Fruit fly (Drosophila melanogaster) whole organism, embryonic: Measurements from ENCODE around the gene Gr9a.

Source experiments
- Ada2b ChIP-seq: fragments of 200-800 bp; sonication (Bioruptor generic); IDR thresholded peaks from 2 replicates; pipeline ENCODE4 v1.3.6; 2022; ENCODE audit warnings: missing biosample characterization, missing genetic modification characterization
- CG10366 ChIP-seq: fragments of 200-800 bp; sonication (Bioruptor generic); IDR thresholded peaks from 2 replicates; pipeline ENCODE4 v1.3.6; 2022; ENCODE audit warnings: missing biosample characterization, missing genetic modification characterization
- CG10462 ChIP-seq: fragments of 200-800 bp; sonication (Bioruptor generic); optimal IDR thresholded peaks from 2 replicates; lab custom pipeline; 2016; ENCODE audit warnings: missing biosample characterization, missing genetic modification characterization
- CG11093 ChIP-seq: fragments of 200-800 bp; sonication (Bioruptor generic); IDR thresholded peaks from 3 replicates; pipeline ENCODE4 v1.3.6; 2022; ENCODE audit warnings: missing biosample characterization, missing genetic modification characterization
- CG12744 ChIP-seq: fragments of 200-800 bp; sonication (Bioruptor generic); optimal IDR thresholded peaks from 2 replicates; lab custom pipeline; 2016; ENCODE audit warnings: missing biosample characterization, missing genetic modification characterization
- CG15696 ChIP-seq: fragments of 200-800 bp; sonication (Bioruptor generic); optimal IDR thresholded peaks from 2 replicates; lab custom pipeline; 2019; ENCODE audit warnings: missing biosample characterization, mild to moderate bottlenecking, missing genetic modification characterization, moderate library complexity
- CG17361 ChIP-seq: fragments of 200-800 bp; sonication (Bioruptor generic); IDR thresholded peaks from 3 replicates; pipeline ENCODE4 v1.3.6; 2022; ENCODE audit warnings: missing biosample characterization, missing genetic modification characterization
- CG17612 ChIP-seq: fragments of 200-800 bp; sonication (Bioruptor generic); IDR thresholded peaks from 2 replicates; pipeline ENCODE4 v1.3.6; 2022; ENCODE audit warnings: missing biosample characterization, missing genetic modification characterization
- CG18262 ChIP-seq: fragments of 200-800 bp; optimal IDR thresholded peaks from 3 replicates; lab custom pipeline; 2019; ENCODE audit warnings: missing biosample characterization, mild to moderate bottlenecking, missing genetic modification characterization, moderate library complexity
- CG18599 ChIP-seq: fragments of 200-800 bp; sonication (Bioruptor generic); optimal IDR thresholded peaks from 3 replicates; lab custom pipeline; 2017; ENCODE audit warnings: missing biosample characterization, missing genetic modification characterization, mild to moderate bottlenecking, moderate library complexity, missing genetic modification reagents
- CG18764 ChIP-seq: fragments of 200-800 bp; sonication (Bioruptor generic); optimal IDR thresholded peaks from 3 replicates; lab custom pipeline; 2016; ENCODE audit warnings: missing biosample characterization, missing genetic modification characterization
- CG3847 ChIP-seq: fragments of 200-800 bp; sonication (Bioruptor generic); IDR thresholded peaks from 2 replicates; pipeline ENCODE4 v1.3.6; 2022; ENCODE audit warnings: missing biosample characterization, missing genetic modification characterization
- CG3995 ChIP-seq: fragments of 200-800 bp; sonication (Bioruptor generic); optimal IDR thresholded peaks from 3 replicates; lab custom pipeline; 2016; ENCODE audit warnings: missing biosample characterization, missing genetic modification characterization
- CG4360 ChIP-seq: fragments of 200-800 bp; sonication (Bioruptor generic); IDR thresholded peaks from 2 replicates; pipeline ENCODE4 v1.3.6; 2022; ENCODE audit warnings: missing biosample characterization, missing genetic modification characterization
- CG8924 ChIP-seq: fragments of 200-800 bp; optimal IDR thresholded peaks from 3 replicates; lab custom pipeline; 2019; ENCODE audit warnings: missing biosample characterization, mild to moderate bottlenecking, missing genetic modification characterization, moderate library complexity
- Dek ChIP-seq: fragments of 200-800 bp; sonication (Bioruptor generic); optimal IDR thresholded peaks from 3 replicates; lab custom pipeline; 2019; ENCODE audit warnings: missing biosample characterization, mild to moderate bottlenecking, missing genetic modification characterization, moderate library complexity
- Drgx ChIP-seq: fragments of 200-800 bp; sonication (Bioruptor generic); IDR thresholded peaks from 2 replicates; pipeline ENCODE4 v1.3.6; 2022; ENCODE audit warnings: missing biosample characterization, missing genetic modification characterization
- ERR ChIP-seq: fragments of 200-800 bp; sonication (Bioruptor generic); optimal IDR thresholded peaks from 2 replicates; lab custom pipeline; 2016; ENCODE audit warnings: missing biosample characterization, missing genetic modification characterization
- Fer1 ChIP-seq: fragments of 200-800 bp; sonication (Bioruptor generic); optimal IDR thresholded peaks from 2 replicates; lab custom pipeline; 2017; ENCODE audit warnings: missing biosample characterization, mild to moderate bottlenecking, missing genetic modification characterization
- Fer3 ChIP-seq: fragments of 200-800 bp; sonication (Bioruptor generic); optimal IDR thresholded peaks from 2 replicates; lab custom pipeline; 2018; ENCODE audit warnings: missing biosample characterization, mild to moderate bottlenecking, missing genetic modification characterization, moderate library complexity
- GATAe ChIP-seq: fragments of 200-800 bp; sonication (Bioruptor generic); conservative IDR thresholded peaks from 2 replicates; pipeline ENCODE4 v1.3.6; 2022; ENCODE audit warnings: missing biosample characterization, missing genetic modification characterization
- H15 ChIP-seq: fragments of 200-800 bp; sonication (Bioruptor generic); IDR thresholded peaks from 3 replicates; pipeline ENCODE4 v1.3.6; 2022; ENCODE audit warnings: missing biosample characterization, missing genetic modification characterization
- HLH54F ChIP-seq: fragments of 200-800 bp; sonication (Bioruptor generic); optimal IDR thresholded peaks from 3 replicates; lab custom pipeline; 2016; ENCODE audit warnings: missing biosample characterization, missing genetic modification characterization
- HLHmδ ChIP-seq: fragments of 200-800 bp; sonication (Bioruptor generic); optimal IDR thresholded peaks from 2 replicates; lab custom pipeline; 2018; ENCODE audit warnings: missing biosample characterization, mild to moderate bottlenecking, missing genetic modification characterization, moderate library complexity
- Lpt ChIP-seq: fragments of >200 bp; optimal IDR thresholded peaks from 2 replicates; lab custom pipeline; 2018; ENCODE audit warnings: missing biosample characterization, missing genetic modification characterization
- Mes4 ChIP-seq: fragments of 200-800 bp; sonication (Bioruptor generic); optimal IDR thresholded peaks from 2 replicates; lab custom pipeline; 2016; ENCODE audit warnings: missing biosample characterization, missing genetic modification characterization
- NC2β ChIP-seq: fragments of 200-800 bp; sonication (Bioruptor generic); optimal IDR thresholded peaks from 2 replicates; lab custom pipeline; 2016; ENCODE audit warnings: missing biosample characterization, missing genetic modification characterization
- NFAT ChIP-seq: fragments of 200-800 bp; sonication (Bioruptor generic); IDR thresholded peaks from 2 replicates; pipeline ENCODE4 v1.3.6; 2022; ENCODE audit warnings: missing biosample characterization, missing genetic modification characterization
- NfI ChIP-seq: fragments of 200-800 bp; sonication (Bioruptor generic); optimal IDR thresholded peaks from 3 replicates; lab custom pipeline; 2018; ENCODE audit warnings: missing biosample characterization, mild to moderate bottlenecking, missing genetic modification characterization, moderate library complexity
- Six4 ChIP-seq: fragments of 200-800 bp; sonication (Bioruptor generic); optimal IDR thresholded peaks from 2 replicates; lab custom pipeline; 2016; ENCODE audit warnings: missing biosample characterization, missing genetic modification characterization
- Sry-δ ChIP-seq: fragments of 200-800 bp; sonication (Bioruptor generic); optimal IDR thresholded peaks from 2 replicates; lab custom pipeline; 2016; ENCODE audit warnings: missing biosample characterization, missing genetic modification characterization
- Stat92E ChIP-seq, 3 experiments: fragments of >200 bp in 2 of 3; fragments of 200-800 bp in 1 of 3; sonication (Bioruptor generic) in 1 of 3; optimal IDR thresholded peaks; 2 replicates each; lab custom pipeline; 2017 to 2019; ENCODE audit warnings: missing biosample characterization in 3 of 3, missing genetic modification characterization in 3 of 3, mild to moderate bottlenecking in 1 of 3, moderate library complexity in 1 of 3
- bcd ChIP-seq: fragments of 200-800 bp; sonication (Bioruptor generic); optimal IDR thresholded peaks from 2 replicates; lab custom pipeline; 2017; ENCODE audit warnings: missing biosample characterization, mild to moderate bottlenecking, missing genetic modification characterization
- bsh ChIP-seq, 2 experiments: fragments of 200-800 bp; sonication (Bioruptor generic); optimal IDR thresholded peaks; 2 replicates each; lab custom pipeline; 2017 to 2018; ENCODE audit warnings: mild to moderate bottlenecking in 2 of 2, missing biosample characterization in 2 of 2, missing genetic modification characterization in 2 of 2, moderate library complexity in 1 of 2
- chinmo ChIP-seq: fragments of 200-800 bp; sonication (Bioruptor generic); IDR thresholded peaks from 4 replicates; pipeline ENCODE4 v1.3.6; 2022; ENCODE audit warnings: missing biosample characterization, missing genetic modification characterization; ENCODE audit not compliant: partially characterized antibody
- crol ChIP-seq: fragments of 200-800 bp; sonication (Bioruptor generic); IDR thresholded peaks from 2 replicates; pipeline ENCODE4 v1.3.6; 2022; ENCODE audit warnings: missing biosample characterization, missing genetic modification characterization
- cwo ChIP-seq: fragments of 200-800 bp; sonication (Bioruptor generic); optimal IDR thresholded peaks from 3 replicates; lab custom pipeline; 2017; ENCODE audit warnings: missing biosample characterization, missing genetic modification characterization, mild to moderate bottlenecking, moderate library complexity, missing genetic modification reagents
- ind ChIP-seq: fragments of 200-800 bp; sonication (Bioruptor generic); optimal IDR thresholded peaks from 3 replicates; lab custom pipeline; 2016; ENCODE audit warnings: missing biosample characterization, missing genetic modification characterization
- jigr1 ChIP-seq: fragments of 200-800 bp; sonication (Bioruptor generic); IDR thresholded peaks from 3 replicates; pipeline ENCODE4 v1.3.6; 2022; ENCODE audit warnings: missing biosample characterization, missing genetic modification characterization
- jumu ChIP-seq: fragments of 200-800 bp; sonication (Bioruptor generic); optimal IDR thresholded peaks from 3 replicates; lab custom pipeline; 2016; ENCODE audit warnings: missing biosample characterization, missing genetic modification characterization
- klu ChIP-seq: fragments of 200-800 bp; sonication (Bioruptor generic); IDR thresholded peaks from 2 replicates; pipeline ENCODE4 v1.3.6; 2022; ENCODE audit warnings: missing biosample characterization, missing genetic modification characterization
- nom ChIP-seq: fragments of 200-800 bp; sonication (Bioruptor generic); optimal IDR thresholded peaks from 2 replicates; lab custom pipeline; 2017; ENCODE audit warnings: missing biosample characterization, missing genetic modification characterization, mild to moderate bottlenecking, moderate library complexity, missing genetic modification reagents
- pum ChIP-seq: fragments of 200-800 bp; sonication (Bioruptor generic); optimal IDR thresholded peaks from 2 replicates; lab custom pipeline; 2016; ENCODE audit warnings: missing biosample characterization, missing genetic modification characterization
- slou ChIP-seq: fragments of 200-800 bp; sonication (Bioruptor generic); optimal IDR thresholded peaks from 3 replicates; lab custom pipeline; 2016; ENCODE audit warnings: missing biosample characterization, missing genetic modification characterization
- sr ChIP-seq: fragments of 200-800 bp; sonication (Bioruptor generic); IDR thresholded peaks from 3 replicates; pipeline ENCODE4 v1.3.6; 2022; ENCODE audit warnings: missing biosample characterization, missing genetic modification characterization
- stc ChIP-seq: fragments of 200-800 bp; sonication (Bioruptor generic); IDR thresholded peaks from 2 replicates; pipeline ENCODE4 v1.3.6; 2022; ENCODE audit warnings: missing biosample characterization, missing genetic modification characterization
- tll ChIP-seq, 2 experiments: fragments of 200-800 bp in 1 of 2; fragments of >200 bp in 1 of 2; sonication (Bioruptor generic) in 1 of 2; optimal IDR thresholded peaks; 2 replicates each; lab custom pipeline; 2017 to 2019; ENCODE audit warnings: missing biosample characterization in 2 of 2, missing genetic modification characterization in 2 of 2, mild to moderate bottlenecking in 1 of 2, moderate library complexity in 1 of 2
- twi ChIP-seq: fragments of 200-800 bp; optimal IDR thresholded peaks from 2 replicates; lab custom pipeline; 2019; ENCODE audit warnings: missing biosample characterization, mild to moderate bottlenecking, missing genetic modification characterization, moderate library complexity
- wek ChIP-seq: fragments of 200-800 bp; sonication (Bioruptor generic); optimal IDR thresholded peaks from 3 replicates; lab custom pipeline; 2018; ENCODE audit warnings: missing biosample characterization, mild to moderate bottlenecking, missing genetic modification characterization, moderate library complexity

Gr9a gene

dm6 chrX:10104477-10104876 lies 43.0 kb downstream of the Gr9a start (continued):
- no peak for TF ChIP-seq NfI (GFP tag; lab: Kevin White, UChicago)
- no peak for TF ChIP-seq CG3995 (GFP tag; lab: Kevin White, UChicago)
- TF ChIP-seq twi, result no peak
- TF ChIP-seq Six4 (GFP tag; lab: Kevin White, UChicago), result no peak
- no peak for TF ChIP-seq cwo (GFP tag; lab: Kevin White, UChicago)
- no peak for TF ChIP-seq CG4360 (GFP tag; lab: Robert Waterston, UW)
- peak; percentile 26; the same call in 1 of the 3 replicates for TF ChIP-seq jigr1 (GFP tag; lab: Robert Waterston, UW)
- no peak for TF ChIP-seq Stat92E (GFP tag; optimal IDR thresholded peaks at IDR 0.05; lab: Kevin White, UChicago)
- TF ChIP-seq nom (GFP tag; lab: Kevin White, UChicago), result peak; percentile 3
- TF ChIP-seq CG18599, result peak; percentile 8
- TF ChIP-seq ind (GFP tag; lab: Kevin White, UChicago), result peak; percentile 16
- TF ChIP-seq CG11093 (GFP tag; lab: Robert Waterston, UW), result no peak
- TF ChIP-seq CG10462, result no peak
- TF ChIP-seq CG18262 (tag; lab: Kevin White, UChicago), result peak; percentile 12
- TF ChIP-seq, all 482 proteins: peak for 32

DNA sequence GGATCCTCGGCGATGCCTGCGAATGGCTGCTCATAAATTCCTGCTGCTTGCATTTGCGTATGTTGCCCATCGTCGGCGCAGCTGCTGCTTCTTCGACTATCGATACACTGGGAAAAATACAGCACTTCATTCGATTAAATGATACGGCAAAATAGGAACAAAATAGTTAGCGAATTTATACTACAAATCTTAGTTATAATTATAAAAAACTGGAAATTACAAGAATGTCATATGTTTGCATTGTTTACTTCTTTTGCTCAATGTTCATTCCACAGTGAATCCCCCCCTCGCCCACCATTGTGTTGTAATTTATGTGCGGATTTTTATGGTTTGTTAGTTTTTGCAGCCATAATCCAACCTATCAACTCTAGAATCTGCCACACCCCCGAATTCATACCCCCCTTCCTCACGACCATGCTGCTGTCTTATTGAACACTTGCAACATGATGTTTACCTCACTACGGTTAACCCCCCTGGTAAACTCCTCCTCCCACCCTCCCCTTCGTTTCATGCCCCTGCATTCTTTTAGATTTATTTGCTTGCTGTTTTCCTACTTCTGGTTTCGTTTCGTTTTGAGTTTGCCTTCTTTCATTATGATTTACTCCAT lies 44.4 kb downstream of the Gr9a start:
- TF ChIP-seq Mes4 (GFP tag; lab: Kevin White, UChicago) (no peak), CG17361 (GFP tag; lab: Robert Waterston, UW) (0 out of 3 replicates have a peak, but pooled peaks have one; percentile 18), Fer1 (GFP tag; lab: Kevin White, UChicago) (no peak), CG12744 (GFP tag; lab: Kevin White, UChicago) (no peak), Ada2b (no peak), CG18764 (no peak), sr (no peak), CG18262 (tag; lab: Kevin White, UChicago) (peak; percentile 4), Dek (tag; lab: Kevin White, UChicago) (no peak), tll (GFP tag; optimal IDR thresholded peaks at IDR 0.05; lab: Kevin White, UChicago) (no peak), jumu (GFP tag; lab: Kevin White, UChicago) (no peak), GATAe (GFP tag; lab: Robert Waterston, UW) (no peak), crol (GFP tag; lab: Robert Waterston, UW) (peak; percentile 71), Lpt (GFP tag; lab: Kevin White, UChicago) (no peak), Fer3 (no peak), CG3847 (GFP tag; lab: Robert Waterston, UW) (no peak), CG8924 (no peak), CG17612 (GFP tag; lab: Robert Waterston, UW) (0 out of 2 replicates have a peak, but pooled peaks have one; percentile 25), NFAT (GFP tag; lab: Robert Waterston, UW) (no peak), Sry-δ (GFP tag; lab: Kevin White, UChicago) (no peak), wek (no peak), slou (no peak), HLHmδ (no peak), stc (no peak), ERR (GFP tag; lab: Kevin White, UChicago) (no peak), klu (GFP tag; lab: Robert Waterston, UW) (no peak), CG15696 (no peak), HLH54F (GFP tag; lab: Kevin White, UChicago) (no peak), H15 (no peak), CG10366 (GFP tag; lab: Robert Waterston, UW) (no peak), NC2β (GFP tag; lab: Kevin White, UChicago) (no peak), chinmo (GFP tag; lab: Robert Waterston, UW) (0 out of 4 replicates have a peak, but pooled peaks have one; percentile 7), Drgx (GFP tag; lab: Robert Waterston, UW) (peak; percentile 84), pum (GFP tag; lab: Kevin White, UChicago) (no peak), bcd (GFP tag; lab: Kevin White, UChicago) (no peak), bsh (GFP tag; optimal IDR thresholded peaks at IDR 0.05; lab: Kevin White, UChicago) (peak in 1 of 2 experiments; percentile 38)
